Worm (Caenorhabditis elegans): ENCODE measurements around the gene flp-26.

ce11 chrX:7005475-7005874 lies 23.5 kb upstream of the flp-26 start, which contains the start of gene tyra-2:
- TF ChIP-seq flt-1 (GFP tag; IDR thresholded peaks at IDR 0.05) (no peak), med-1 (GFP tag; optimal IDR thresholded peaks at IDR 0.05; ENCODE audit: insufficient read depth) (no peak), cog-1 (tag; optimal IDR thresholded peaks at IDR 0.05) (no peak), tab-1 (GFP tag; IDR thresholded peaks at IDR 0.05) (no peak), ztf-29 (GFP tag; IDR thresholded peaks at IDR 0.05) (no peak), klf-2 (GFP tag; conservative IDR thresholded peaks at IDR 0.05) (no peak), T22C8.4 (GFP tag; IDR thresholded peaks at IDR 0.05) (no peak), ref-1 (GFP tag; conservative IDR thresholded peaks at IDR 0.05) (no peak)

Measured in whole organism, midembryonic.